Worm (Caenorhabditis elegans): ENCODE measurements around the gene znf-207.

ce11 chrIV:11344288-11344687 is 33.5 kb downstream of the znf-207 start:
- no peak for TF ChIP-seq tbx-2 (tag; optimal IDR thresholded peaks at IDR 0.05)
- no peak for TF ChIP-seq ceh-48 (tag; optimal IDR thresholded peaks at IDR 0.05)
- no peak for TF ChIP-seq F13H6.1 (tag; optimal IDR thresholded peaks at IDR 0.05)
- no peak for TF ChIP-seq sdc-2 (tag; optimal IDR thresholded peaks at IDR 0.05)
- TF ChIP-seq ceh-9 (tag; optimal IDR thresholded peaks at IDR 0.05): no peak
- no peak for TF ChIP-seq hlh-13 (GFP tag; optimal IDR thresholded peaks at IDR 0.05)
- TF ChIP-seq pax-1 (tag; optimal IDR thresholded peaks at IDR 0.05): no peak
- no peak for TF ChIP-seq sox-2 (GFP tag; IDR thresholded peaks at IDR 0.05)
- no peak for TF ChIP-seq ceh-22 (tag; optimal IDR thresholded peaks at IDR 0.05)
- TF ChIP-seq ahr-1 (tag; optimal IDR thresholded peaks at IDR 0.05): no peak
- no peak for TF ChIP-seq pha-4 (tag; optimal IDR thresholded peaks at IDR 0.05)
